In the genomic region with DNA sequence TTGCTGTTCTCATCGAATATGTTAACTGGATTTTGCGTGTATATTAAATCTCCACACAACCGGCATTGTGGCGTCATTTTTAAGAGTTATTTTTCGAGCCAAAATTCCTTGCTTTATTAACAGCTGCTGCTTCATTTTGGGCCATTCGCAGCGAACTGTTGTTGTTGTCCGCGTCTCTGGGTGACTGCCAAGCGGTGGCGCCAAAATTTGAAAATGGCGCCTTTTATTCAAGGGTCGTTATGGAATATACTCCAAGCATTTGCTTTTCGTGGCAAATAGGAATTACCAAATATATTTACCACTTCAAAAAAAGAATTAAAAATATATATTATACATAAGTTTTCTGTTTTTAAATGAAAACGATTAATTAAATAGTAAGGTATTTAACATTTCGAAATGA, we compare ENCODE assay signal across 3 fruit fly cellular contexts.
TF ChIP-seq lines count a peak whose summit lies in the region.

Gene Nnk (minus strand): TSS at position 158 of the 400 bp plus-strand sequence.

- TF ChIP-seq CTCF in whole organism, embryonic (GFP tag; optimal IDR thresholded peaks at IDR 0.05; lab: Kevin White, UChicago), result peak; percentile 34

TF ChIP-seq in whole organism, embryonic, 481 proteins besides CTCF, POLR2A, EP300 and RAD21 (continues in another document):
- TF ChIP-seq CG6765 (GFP tag; optimal IDR thresholded peaks at IDR 0.05; lab: Kevin White, UChicago) (no peak), amos (GFP tag; IDR thresholded peaks at IDR 0.05; lab: Robert Waterston, UW; ENCODE audit: partially characterized antibody) (no peak), MESR4 (GFP tag; optimal IDR thresholded peaks at IDR 0.05; lab: Kevin White, UChicago) (peak; percentile 23), HLHmδ (GFP tag; optimal IDR thresholded peaks at IDR 0.05; lab: Kevin White, UChicago) (no peak), BtbVII (GFP tag; optimal IDR thresholded peaks at IDR 0.05; lab: Kevin White, UChicago) (no peak), CG1792 (GFP tag; optimal IDR thresholded peaks at IDR 0.05; lab: Kevin White, UChicago) (no peak), wor (GFP tag; IDR thresholded peaks at IDR 0.05; lab: Robert Waterston, UW) (no peak), usp (GFP tag; optimal IDR thresholded peaks at IDR 0.05; lab: Kevin White, UChicago) (no peak), CG4730 (GFP tag; IDR thresholded peaks at IDR 0.05; lab: Robert Waterston, UW) (no peak), Dbx (GFP tag; IDR thresholded peaks at IDR 0.05; lab: Robert Waterston, UW) (no peak), CG17385 (GFP tag; optimal IDR thresholded peaks at IDR 0.05; lab: Kevin White, UChicago) (peak; percentile 94), en (GFP tag; optimal IDR thresholded peaks at IDR 0.05; lab: Kevin White, UChicago) (no peak), CG8944 (GFP tag; optimal IDR thresholded peaks at IDR 0.05; lab: Kevin White, UChicago) (no peak), rib (GFP tag; IDR thresholded peaks at IDR 0.05; lab: Robert Waterston, UW) (no peak), Camta (GFP tag; optimal IDR thresholded peaks at IDR 0.05; lab: Kevin White, UChicago) (no peak), B-H1 (GFP tag; IDR thresholded peaks at IDR 0.05; lab: Robert Waterston, UW) (no peak), sr (GFP tag; IDR thresholded peaks at IDR 0.05; lab: Robert Waterston, UW) (no peak), vfl (GFP tag; optimal IDR thresholded peaks at IDR 0.05; lab: Kevin White, UChicago) (no peak), CG16863 (GFP tag; optimal IDR thresholded peaks at IDR 0.05; lab: Kevin White, UChicago) (no peak), Max (GFP tag; optimal IDR thresholded peaks at IDR 0.05; lab: Kevin White, UChicago) (no peak), Trl (optimal IDR thresholded peaks at IDR 0.05; lab: Kevin White, UChicago) (no peak), Trl (GFP tag; optimal IDR thresholded peaks at IDR 0.05; lab: Kevin White, UChicago) (no peak), dmrt11E (tag; optimal IDR thresholded peaks at IDR 0.05; lab: Kevin White, UChicago) (no peak), CG2889 (GFP tag; IDR thresholded peaks at IDR 0.05; lab: Robert Waterston, UW) (no peak), nau (GFP tag; optimal IDR thresholded peaks at IDR 0.05; lab: Kevin White, UChicago) (no peak), Antp (GFP tag; optimal IDR thresholded peaks at IDR 0.05; lab: Kevin White, UChicago) (no peak), CG7786 (GFP tag; optimal IDR thresholded peaks at IDR 0.05; lab: Kevin White, UChicago) (no peak), CG17359 (tag; optimal IDR thresholded peaks at IDR 0.05; lab: Kevin White, UChicago) (no peak), tx (GFP tag; optimal IDR thresholded peaks at IDR 0.05; lab: Kevin White, UChicago) (no peak), Med (GFP tag; lab: Kevin White, UChicago) (peak; percentile 76), CG33557 (GFP tag; optimal IDR thresholded peaks at IDR 0.05; lab: Kevin White, UChicago) (no peak)

TF ChIP-seq in whole organism, prepupa, 60 proteins besides CTCF, POLR2A, EP300 and RAD21:
- TF ChIP-seq Lpt (GFP tag; optimal IDR thresholded peaks at IDR 0.05; lab: Kevin White, UChicago), result no peak
- no peak for TF ChIP-seq OdsH (GFP tag; optimal IDR thresholded peaks at IDR 0.05; lab: Kevin White, UChicago)
- peak; percentile 61 for TF ChIP-seq fkh (GFP tag; optimal IDR thresholded peaks at IDR 0.05; lab: Kevin White, UChicago)
- TF ChIP-seq acj6 (GFP tag; optimal IDR thresholded peaks at IDR 0.05; lab: Kevin White, UChicago), result no peak

TF ChIP-seq in whole organism, wandering third instar larva, 38 proteins besides CTCF, POLR2A, EP300 and RAD21:
- peak; percentile 34 for TF ChIP-seq Myc (optimal IDR thresholded peaks at IDR 0.05; lab: Kevin White, UChicago)
- TF ChIP-seq Abd-B (GFP tag; optimal IDR thresholded peaks at IDR 0.05; lab: Kevin White, UChicago), result no peak
TF ChIP-seq in whole organism, wandering third instar larva: peak in this region for 1.
